Worm (Caenorhabditis elegans) whole organism, L4 larva: ENCODE measurements around the gene srx-95.
A peak's percentile ranks its signal among the peaks of the same experiment; 100 is the strongest.

Source experiments
- Y105C5A.15 ChIP-seq: fragments of 200-800 bp; sonication (Bioruptor generic); IDR thresholded peaks from 2 replicates; pipeline ENCODE4 v1.3.6; 2022; ENCODE audit warnings: missing genetic modification characterization, missing compliant biosample characterization
- aly-2 ChIP-seq: sonication (generic microtip); optimal IDR thresholded peaks from 2 replicates; lab custom pipeline; 2018; ENCODE audit warnings: missing biosample characterization, missing genetic modification characterization
- daf-16 ChIP-seq, 3 experiments: sonication (generic microtip); optimal IDR thresholded peaks; 2 replicates each; lab custom pipeline; 2016 to 2017; ENCODE audit warnings: missing genetic modification characterization in 3 of 3, missing genetic modification reagents in 3 of 3, mild to moderate bottlenecking in 2 of 3, missing compliant biosample characterization in 2 of 3, missing biosample characterization in 1 of 3, moderate library complexity in 1 of 3
- fos-1 ChIP-seq: fragments of 150-350 bp; optimal IDR thresholded peaks from 2 replicates; lab custom pipeline; 2014; ENCODE audit warnings: missing biosample characterization, missing genetic modification characterization
- lin-1 ChIP-seq: fragments of 200-800 bp; sonication (Bioruptor generic); IDR thresholded peaks from 2 replicates; pipeline ENCODE4 v1.3.6; 2022; ENCODE audit warnings: missing genetic modification reagents, missing genetic modification characterization, missing compliant biosample characterization
- lin-15B ChIP-seq: fragments of 150-350 bp; sonication (generic microtip); optimal IDR thresholded peaks from 3 replicates; lab custom pipeline; 2014; ENCODE audit warnings: missing biosample characterization, missing genetic modification characterization
- lin-38 ChIP-seq: fragments of 200-800 bp; sonication (Bioruptor generic); IDR thresholded peaks from 2 replicates; pipeline ENCODE4 v1.3.6; 2022; ENCODE audit warnings: missing genetic modification reagents, missing genetic modification characterization, missing compliant biosample characterization
- nhr-11 ChIP-seq: fragments of 150-350 bp; optimal IDR thresholded peaks from 2 replicates; lab custom pipeline; 2014; ENCODE audit warnings: missing biosample characterization, missing genetic modification characterization
- pqm-1 ChIP-seq: sonication (generic microtip); optimal IDR thresholded peaks from 2 replicates; lab custom pipeline; 2017; ENCODE audit warnings: missing biosample characterization, missing genetic modification characterization
- rbr-2 ChIP-seq: sonication (generic microtip); optimal IDR thresholded peaks from 2 replicates; lab custom pipeline; 2016; ENCODE audit warnings: missing genotype, missing genetic modification characterization, missing compliant biosample characterization
- unc-62 ChIP-seq, 3 experiments: fragments of 150-350 bp in 1 of 3; sonication (generic microtip); optimal IDR thresholded peaks in 2 of 3; peaks in 1 of 3; 1 replicate in 1 of 3; 2 replicates in 2 of 3; lab custom pipeline; 2014 to 2017; ENCODE audit warnings: missing biosample characterization in 3 of 3, missing genetic modification characterization in 3 of 3, missing genetic modification reagents in 3 of 3, missing genotype in 1 of 3

srx-95 gene

DNA sequence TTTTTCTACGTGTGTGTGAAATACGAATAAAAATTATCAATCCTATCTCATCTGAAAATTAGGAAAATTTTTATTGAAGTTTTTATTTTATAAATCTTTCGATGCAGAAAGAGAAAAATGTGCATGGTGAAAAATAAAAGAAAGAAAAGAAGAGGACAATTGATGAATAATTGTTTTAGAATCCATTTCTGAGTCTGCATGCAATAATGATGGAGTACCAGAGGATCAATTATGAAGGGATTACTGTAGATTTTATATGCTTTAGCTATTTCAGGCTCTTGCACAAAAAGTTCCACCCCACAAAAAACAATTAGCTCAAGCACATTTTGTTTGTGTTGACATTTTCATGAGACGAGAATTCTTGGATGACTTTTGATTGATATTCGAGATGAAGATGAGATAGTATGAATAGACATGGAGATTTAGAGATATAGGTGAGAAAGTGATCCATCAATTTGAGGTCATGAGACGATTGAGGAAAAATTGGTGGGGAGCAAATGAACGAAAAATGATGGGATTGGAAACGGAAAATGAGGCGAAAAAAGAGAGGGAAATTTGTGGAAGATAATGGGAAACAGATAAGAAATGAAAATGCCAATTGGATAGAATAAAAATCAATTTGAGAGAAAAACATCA, 48.9 kb downstream of the srx-95 start, which contains the start of gene rpy-1 (continued):
- TF ChIP-seq lin-1 (GFP tag; lab: Robert Waterston, UW) (no peak), rbr-2 (tag; lab: Kevin White, UChicago) (no peak), unc-62 (GFP tag; optimal IDR thresholded peaks at IDR 0.05 in 1 of 2; lab: Kevin White, UChicago) (peak in 1 of 2 experiments; percentile 97), unc-62 (tag; optimal IDR thresholded peaks at IDR 0.05; lab: Kevin White, UChicago) (no peak), aly-2 (tag; lab: Kevin White, UChicago) (no peak), nhr-11 (tag; lab: Kevin White, UChicago) (peak; percentile 43), lin-38 (GFP tag; lab: Robert Waterston, UW) (no peak), Y105C5A.15 (GFP tag; lab: Robert Waterston, UW) (no peak), lin-15B (tag; lab: Kevin White, UChicago) (no peak), fos-1 (no peak), pqm-1 (tag; lab: Kevin White, UChicago) (no peak), daf-16 (GFP tag; optimal IDR thresholded peaks at IDR 0.05; lab: Kevin White, UChicago) (peak in 1 of 2 experiments; percentile 87), daf-16 (tag; optimal IDR thresholded peaks at IDR 0.05; lab: Kevin White, UChicago) (no peak)
- TF ChIP-seq, all 104 proteins: peak for 7
